Worm (Caenorhabditis elegans) whole organism, L4/young adult: ENCODE results near the gene lex-1.

Experiments used
- W03F9.2 ChIP-seq: fragments of 150-350 bp; optimal IDR thresholded peaks from 2 replicates; lab custom pipeline; 2014; ENCODE audit warnings: missing biosample characterization, missing genetic modification characterization
- dao-5 ChIP-seq: sonication (generic microtip); optimal IDR thresholded peaks from 2 replicates; lab custom pipeline; 2016; ENCODE audit warnings: missing genotype, missing genetic modification characterization, moderate library complexity, missing compliant biosample characterization

ce11 chrIV:12128708-12129107 is 49.4 kb downstream of the lex-1 start:
- TF ChIP-seq W03F9.2 (tag; lab: Kevin White, UChicago) (no peak), dao-5 (tag; lab: Kevin White, UChicago) (no peak)
